Worm (Caenorhabditis elegans) whole organism, L4 larva: ENCODE data around the gene alg-1.

Experiments
- D1046.2 ChIP-seq: fragments of 200-800 bp; sonication (Bioruptor generic); IDR thresholded peaks from 2 replicates; pipeline ENCODE4 v1.3.6; 2022; ENCODE audit warnings: missing genetic modification characterization, missing compliant biosample characterization
- F10B5.3 ChIP-seq: sonication (generic microtip); optimal IDR thresholded peaks from 2 replicates; lab custom pipeline; 2016; ENCODE audit warnings: mild to moderate bottlenecking, missing genetic modification characterization, missing compliant biosample characterization
- T20F7.1 ChIP-seq: fragments of 200-800 bp; sonication (Bioruptor generic); optimal IDR thresholded peaks from 2 replicates; lab custom pipeline; 2018; ENCODE audit warnings: mild to moderate bottlenecking, missing genetic modification characterization, missing compliant biosample characterization
- T26A8.4 ChIP-seq: fragments of 200-800 bp; sonication (Bioruptor generic); IDR thresholded peaks from 2 replicates; pipeline ENCODE4 v1.3.6; 2022; ENCODE audit warnings: missing genetic modification characterization, missing compliant biosample characterization
- Y48G9A.11 ChIP-seq: fragments of 200-800 bp; sonication (Bioruptor generic); IDR thresholded peaks from 2 replicates; pipeline ENCODE4 v1.3.6; 2022; ENCODE audit warnings: missing genetic modification reagents, missing genetic modification characterization, missing compliant biosample characterization
- ZK546.5 ChIP-seq, 2 experiments: sonication (generic microtip); optimal IDR thresholded peaks; 2 replicates each; lab custom pipeline; 2017; ENCODE audit warnings: missing biosample characterization in 2 of 2, missing genetic modification characterization in 2 of 2
- aha-1 ChIP-seq: fragments of 150-350 bp; peaks from one replicate; lab custom pipeline; 2014; ENCODE audit warnings: missing biosample characterization, missing genetic modification characterization
- aly-2 ChIP-seq: sonication (generic microtip); optimal IDR thresholded peaks from 2 replicates; lab custom pipeline; 2018; ENCODE audit warnings: missing biosample characterization, missing genetic modification characterization
- arid-1 ChIP-seq: fragments of 200-800 bp; sonication (Bioruptor generic); conservative IDR thresholded peaks from 2 replicates; pipeline ENCODE4 v1.3.6; 2022; ENCODE audit warnings: missing genetic modification reagents, missing genetic modification characterization, missing compliant biosample characterization
- attf-4 ChIP-seq: sonication (generic microtip); optimal IDR thresholded peaks from 3 replicates; lab custom pipeline; 2017; ENCODE audit warnings: missing biosample characterization, missing genetic modification characterization
- ceh-20 ChIP-seq: fragments of 200-800 bp; sonication (Bioruptor generic); IDR thresholded peaks from 2 replicates; pipeline ENCODE4 v1.3.6; 2022; ENCODE audit warnings: missing genetic modification reagents, missing genetic modification characterization, missing compliant biosample characterization
- ceh-32 ChIP-seq: sonication (generic microtip); optimal IDR thresholded peaks from 2 replicates; lab custom pipeline; 2016; ENCODE audit warnings: mild to moderate bottlenecking, missing genetic modification characterization, missing compliant biosample characterization; ENCODE audit not compliant: poor library complexity
- ceh-82 ChIP-seq: sonication (generic microtip); optimal IDR thresholded peaks from 2 replicates; lab custom pipeline; 2017; ENCODE audit warnings: missing biosample characterization, missing genetic modification characterization
- ctbp-1 ChIP-seq: fragments of 200-800 bp; sonication (Bioruptor generic); IDR thresholded peaks from 2 replicates; pipeline ENCODE4 v1.3.6; 2022; ENCODE audit warnings: missing genetic modification reagents, missing genetic modification characterization, missing compliant biosample characterization
- daf-12 ChIP-seq: fragments of 150-350 bp; optimal IDR thresholded peaks from 2 replicates; lab custom pipeline; 2014; ENCODE audit warnings: missing biosample characterization, missing genetic modification reagents, missing genetic modification characterization
- daf-19 ChIP-seq: fragments of 200-800 bp; sonication (Bioruptor generic); conservative IDR thresholded peaks from 2 replicates; pipeline ENCODE4 v1.3.6; 2022; ENCODE audit warnings: missing genetic modification characterization, missing compliant biosample characterization
- dmd-8 ChIP-seq: fragments of 200-800 bp; sonication (Bioruptor generic); IDR thresholded peaks from 2 replicates; pipeline ENCODE4 v1.3.6; 2022; ENCODE audit warnings: missing genetic modification characterization, missing compliant biosample characterization
- dpl-1 ChIP-seq: fragments of 150-350 bp; optimal IDR thresholded peaks from 2 replicates; lab custom pipeline; 2014; ENCODE audit warnings: missing biosample characterization, missing genetic modification reagents, missing genetic modification characterization
- duxl-1 ChIP-seq: sonication (generic microtip); optimal IDR thresholded peaks from 2 replicates; lab custom pipeline; 2016; ENCODE audit warnings: mild to moderate bottlenecking, missing genetic modification characterization, moderate library complexity, missing compliant biosample characterization; ENCODE audit not compliant: poor library complexity
- egl-43 ChIP-seq: fragments of 200-800 bp; sonication (Bioruptor generic); IDR thresholded peaks from 2 replicates; pipeline ENCODE4 v1.3.6; 2022; ENCODE audit warnings: missing genetic modification reagents, missing genetic modification characterization, missing compliant biosample characterization
- hlh-30 ChIP-seq: sonication (generic microtip); optimal IDR thresholded peaks from 2 replicates; lab custom pipeline; 2017; ENCODE audit warnings: antibody characterized with exemption, mild to moderate bottlenecking, missing genetic modification characterization, missing compliant biosample characterization; ENCODE audit not compliant: insufficient read depth
- hmg-1.1 ChIP-seq: fragments of 200-800 bp; sonication (Bioruptor generic); IDR thresholded peaks from 2 replicates; pipeline ENCODE4 v1.3.6; 2022; ENCODE audit warnings: missing genetic modification reagents, missing genetic modification characterization, missing compliant biosample characterization
- jun-1 ChIP-seq: fragments of 150-350 bp; optimal IDR thresholded peaks from 2 replicates; lab custom pipeline; 2014; ENCODE audit warnings: missing biosample characterization, missing genetic modification reagents, missing genetic modification characterization
- lin-15B ChIP-seq: fragments of 150-350 bp; sonication (generic microtip); optimal IDR thresholded peaks from 3 replicates; lab custom pipeline; 2014; ENCODE audit warnings: missing biosample characterization, missing genetic modification characterization
- lsy-2 ChIP-seq, 2 experiments: fragments of 150-350 bp in 1 of 2; sonication (generic microtip) in 1 of 2; optimal IDR thresholded peaks; 2 replicates each; lab custom pipeline; 2014 to 2017; ENCODE audit warnings: missing biosample characterization in 2 of 2, missing genetic modification characterization in 2 of 2
- madf-9 ChIP-seq: fragments of 200-800 bp; sonication (Bioruptor generic); conservative IDR thresholded peaks from 2 replicates; pipeline ENCODE4 v1.3.6; 2022; ENCODE audit warnings: missing genetic modification reagents, missing genetic modification characterization, missing compliant biosample characterization
- mes-2 ChIP-seq: sonication (generic microtip); optimal IDR thresholded peaks from 2 replicates; lab custom pipeline; 2016; ENCODE audit warnings: missing genotype, mild to moderate bottlenecking, missing genetic modification characterization, missing compliant biosample characterization; ENCODE audit not compliant: poor library complexity, severe bottlenecking
- mxl-2 ChIP-seq: fragments of 200-800 bp; sonication (Bioruptor generic); conservative IDR thresholded peaks from 2 replicates; pipeline ENCODE4 v1.3.6; 2022; ENCODE audit warnings: missing genetic modification reagents, missing genetic modification characterization, missing compliant biosample characterization
- nhr-10 ChIP-seq: fragments of 150-350 bp; optimal IDR thresholded peaks from 2 replicates; lab custom pipeline; 2014; ENCODE audit warnings: missing biosample characterization, missing genetic modification characterization
- nhr-102 ChIP-seq: sonication (generic microtip); optimal IDR thresholded peaks from 2 replicates; lab custom pipeline; 2016; ENCODE audit warnings: mild to moderate bottlenecking, missing genetic modification characterization, moderate library complexity, missing compliant biosample characterization
- nhr-11 ChIP-seq: fragments of 150-350 bp; optimal IDR thresholded peaks from 2 replicates; lab custom pipeline; 2014; ENCODE audit warnings: missing biosample characterization, missing genetic modification characterization
- nhr-111 ChIP-seq: fragments of 200-800 bp; sonication (Bioruptor generic); optimal IDR thresholded peaks from 2 replicates; lab custom pipeline; 2018; ENCODE audit warnings: mild to moderate bottlenecking, missing genetic modification characterization, missing compliant biosample characterization
- nhr-25 ChIP-seq: sonication (generic microtip); optimal IDR thresholded peaks from 2 replicates; lab custom pipeline; 2017; ENCODE audit warnings: missing genetic modification characterization, mild to moderate bottlenecking, missing compliant biosample characterization, antibody characterized with exemption, moderate library complexity, borderline replicate concordance; ENCODE audit not compliant: insufficient read depth
- nhr-28 ChIP-seq: fragments of 150-350 bp; optimal IDR thresholded peaks from 2 replicates; lab custom pipeline; 2014; ENCODE audit warnings: missing biosample characterization, missing genetic modification characterization
- nhr-41 ChIP-seq: fragments of 200-800 bp; sonication (Bioruptor generic); IDR thresholded peaks from 2 replicates; pipeline ENCODE4 v1.3.6; 2022; ENCODE audit warnings: missing genetic modification reagents, missing genetic modification characterization, missing compliant biosample characterization
- nhr-42 ChIP-seq: fragments of 200-800 bp; sonication (Bioruptor generic); IDR thresholded peaks from 2 replicates; pipeline ENCODE4 v1.3.6; 2022; ENCODE audit warnings: missing genetic modification characterization, missing compliant biosample characterization
- nhr-6 ChIP-seq: fragments of 150-350 bp; optimal IDR thresholded peaks from 2 replicates; lab custom pipeline; 2014; ENCODE audit warnings: missing biosample characterization, missing genetic modification characterization
- nhr-77 ChIP-seq: fragments of 150-350 bp; optimal IDR thresholded peaks from 2 replicates; lab custom pipeline; 2014; ENCODE audit warnings: missing biosample characterization, missing genetic modification characterization
- pha-4 ChIP-seq, 2 experiments: fragments of 150-350 bp in 1 of 2; fragments of 200-800 bp in 1 of 2; sonication (Bioruptor generic) in 1 of 2; IDR thresholded peaks in 1 of 2; optimal IDR thresholded peaks in 1 of 2; 2 replicates each; pipeline versions ENCODE4 v1.3.6 to Lab custom; 2014 to 2022; ENCODE audit warnings: missing genetic modification characterization in 2 of 2, missing genetic modification reagents in 2 of 2, missing biosample characterization in 1 of 2, missing compliant biosample characterization in 1 of 2
- php-3 ChIP-seq: fragments of 200-800 bp; sonication (Bioruptor generic); IDR thresholded peaks from 2 replicates; pipeline ENCODE4 v1.3.6; 2022; ENCODE audit warnings: missing genetic modification reagents, missing genetic modification characterization, missing compliant biosample characterization
- pqm-1 ChIP-seq: sonication (generic microtip); optimal IDR thresholded peaks from 2 replicates; lab custom pipeline; 2017; ENCODE audit warnings: missing biosample characterization, missing genetic modification characterization
- saeg-2 ChIP-seq: fragments of 200-800 bp; sonication (Bioruptor generic); IDR thresholded peaks from 2 replicates; pipeline ENCODE4 v1.3.6; 2022; ENCODE audit warnings: missing genetic modification reagents, missing genetic modification characterization, missing compliant biosample characterization
- spr-3 ChIP-seq: fragments of 200-800 bp; sonication (Bioruptor generic); optimal IDR thresholded peaks from 2 replicates; lab custom pipeline; 2018; ENCODE audit warnings: mild to moderate bottlenecking, missing genetic modification characterization, missing compliant biosample characterization
- tag-97 ChIP-seq: fragments of 200-800 bp; sonication (Bioruptor generic); IDR thresholded peaks from 2 replicates; pipeline ENCODE4 v1.3.6; 2022; ENCODE audit warnings: missing genetic modification characterization, missing compliant biosample characterization
- tra-1 ChIP-seq: fragments of 200-800 bp; sonication (Bioruptor generic); IDR thresholded peaks from 2 replicates; pipeline ENCODE4 v1.3.6; 2022; ENCODE audit warnings: missing genetic modification reagents, missing genetic modification characterization, missing compliant biosample characterization
- unc-130 ChIP-seq: sonication (generic microtip); optimal IDR thresholded peaks from 2 replicates; lab custom pipeline; 2016; ENCODE audit warnings: missing genetic modification reagents, missing genetic modification characterization, missing compliant biosample characterization
- unc-39 ChIP-seq: sonication (generic microtip); optimal IDR thresholded peaks from 2 replicates; lab custom pipeline; 2017; ENCODE audit warnings: missing biosample characterization, missing genetic modification characterization
- vab-7 ChIP-seq: fragments of 200-800 bp; sonication (Bioruptor generic); IDR thresholded peaks from 2 replicates; pipeline ENCODE4 v1.3.6; 2022; ENCODE audit warnings: missing genetic modification reagents, missing genetic modification characterization, missing compliant biosample characterization
- zag-1 ChIP-seq: fragments of 150-350 bp; optimal IDR thresholded peaks from 2 replicates; lab custom pipeline; 2014; ENCODE audit warnings: missing biosample characterization, missing genetic modification characterization
- zfp-3 ChIP-seq: fragments of 200-800 bp; sonication (Bioruptor generic); conservative IDR thresholded peaks from 2 replicates; pipeline ENCODE4 v1.3.6; 2022; ENCODE audit warnings: missing genetic modification reagents, missing genetic modification characterization, missing compliant biosample characterization

alg-1 gene

ce11 chrX:13950620-13951152, 1.8 kb downstream of the alg-1 start (continued):
- TF ChIP-seq nhr-11 (tag; lab: Kevin White, UChicago) (no peak), nhr-6 (no peak), hlh-30 (tag; lab: Kevin White, UChicago) (peak; percentile 50), egl-43 (GFP tag; lab: Robert Waterston, UW) (peak; percentile 47; the same call in 1 of the 2 replicates), nhr-77 (tag; lab: Kevin White, UChicago) (no peak), arid-1 (GFP tag; lab: Robert Waterston, UW) (no peak), ceh-20 (GFP tag; lab: Robert Waterston, UW) (no peak), aha-1 (tag; lab: Kevin White, UChicago) (peak; percentile 94), nhr-41 (GFP tag; lab: Robert Waterston, UW) (no peak), T20F7.1 (no peak), madf-9 (no peak), daf-19 (GFP tag; lab: Robert Waterston, UW) (no peak), aly-2 (tag; lab: Kevin White, UChicago) (no peak), nhr-10 (tag; lab: Kevin White, UChicago) (peak; percentile 14), unc-130 (GFP tag; lab: Kevin White, UChicago) (no peak), tag-97 (GFP tag; lab: Robert Waterston, UW) (no peak), nhr-28 (tag; lab: Kevin White, UChicago) (peak; percentile 56), mes-2 (tag; lab: Kevin White, UChicago) (peak; percentile 50), nhr-42 (GFP tag; lab: Robert Waterston, UW) (no peak), dpl-1 (GFP tag; lab: Kevin White, UChicago) (no peak), zfp-3 (GFP tag; lab: Robert Waterston, UW) (no peak), ceh-32 (tag; lab: Kevin White, UChicago) (no peak), jun-1 (peak; percentile 55), T26A8.4 (no peak), lsy-2 (tag; optimal IDR thresholded peaks at IDR 0.05; lab: Kevin White, UChicago) (peak in 1 of 2 experiments; percentile 21), duxl-1 (tag; lab: Kevin White, UChicago) (no peak), nhr-102 (tag; lab: Kevin White, UChicago) (peak; percentile 41), lin-15B (tag; lab: Kevin White, UChicago) (no peak), pqm-1 (tag; lab: Kevin White, UChicago) (no peak), vab-7 (no peak), ZK546.5 (tag; optimal IDR thresholded peaks at IDR 0.05; lab: Kevin White, UChicago) (no peak), mxl-2 (no peak), F10B5.3 (tag; lab: Kevin White, UChicago) (no peak), zag-1 (tag; lab: Kevin White, UChicago) (no peak), D1046.2 (GFP tag; lab: Robert Waterston, UW) (0 out of 2 replicates have a peak, but pooled peaks have one; percentile 55), unc-39 (tag; lab: Kevin White, UChicago) (no peak), spr-3 (no peak), dmd-8 (GFP tag; lab: Robert Waterston, UW) (no peak), nhr-111 (GFP tag; lab: Kevin White, UChicago) (no peak), pha-4 (GFP tag; IDR thresholded peaks at IDR 0.05; lab: Robert Waterston, UW) (no peak; the same call in 1 of the 2 replicates), pha-4 (tag; optimal IDR thresholded peaks at IDR 0.05; lab: Kevin White, UChicago) (no peak), attf-4 (tag; lab: Kevin White, UChicago) (no peak), daf-12 (tag; lab: Kevin White, UChicago) (no peak), php-3 (peak; percentile 49; the same call in 1 of the 2 replicates), ctbp-1 (GFP tag; lab: Robert Waterston, UW) (no peak), hmg-1.1 (peak; percentile 57), nhr-25 (tag; lab: Kevin White, UChicago) (peak; percentile 50), Y48G9A.11 (no peak), saeg-2 (no peak), tra-1 (GFP tag; lab: Robert Waterston, UW) (no peak), ceh-82 (tag; lab: Kevin White, UChicago) (no peak)
